Fruit fly (Drosophila melanogaster) whole organism: Measurements from ENCODE around the gene AOX2.

ENCODE experiments used
- CG8478 ChIP-seq: fragments of >200 bp; optimal IDR thresholded peaks from 2 replicates; lab custom pipeline; 2018; ENCODE audit warnings: inconsistent platforms
- Dll ChIP-seq: fragments of >200 bp; optimal IDR thresholded peaks from 2 replicates; lab custom pipeline; 2017
- EcR ChIP-seq, 2 experiments: fragments of >200 bp; optimal IDR thresholded peaks; 2 replicates each; lab custom pipeline; 2017; ENCODE audit warnings: missing biosample characterization in 2 of 2, missing genetic modification characterization in 2 of 2, missing genetic modification reagents in 2 of 2
- pan ChIP-seq: fragments of >200 bp; optimal IDR thresholded peaks from 2 replicates; lab custom pipeline; 2017
- psq ChIP-seq: fragments of >200 bp; optimal IDR thresholded peaks from 2 replicates; lab custom pipeline; 2017
- usp ChIP-seq: fragments of >200 bp; optimal IDR thresholded peaks from 2 replicates; lab custom pipeline; 2017; ENCODE audit warnings: missing biosample characterization, missing genetic modification characterization, mixed read lengths

Gene AOX2

DNA sequence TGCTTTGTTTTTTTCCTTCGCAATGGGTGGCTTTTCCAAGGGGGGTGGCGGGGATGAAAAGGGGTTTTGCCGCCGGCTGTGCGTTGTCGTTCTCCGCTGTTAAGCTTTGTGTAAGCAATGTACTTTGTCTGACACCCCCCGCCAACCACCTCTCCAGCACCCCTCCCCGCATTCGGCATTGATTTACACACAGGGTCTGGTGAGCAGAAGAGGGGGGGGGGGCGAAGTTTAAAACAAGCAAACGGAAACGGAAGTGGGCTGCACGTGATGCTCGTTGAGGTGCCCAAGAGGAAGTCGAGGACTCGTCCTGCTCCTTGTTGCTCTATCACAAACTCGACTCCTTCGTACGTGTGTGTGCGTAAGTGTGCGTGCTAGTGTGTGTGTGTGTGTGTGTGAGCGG is 25.1 kb downstream of the AOX2 start:
- TF ChIP-seq Dll (lab: Kevin White, UChicago): no peak

DNA sequence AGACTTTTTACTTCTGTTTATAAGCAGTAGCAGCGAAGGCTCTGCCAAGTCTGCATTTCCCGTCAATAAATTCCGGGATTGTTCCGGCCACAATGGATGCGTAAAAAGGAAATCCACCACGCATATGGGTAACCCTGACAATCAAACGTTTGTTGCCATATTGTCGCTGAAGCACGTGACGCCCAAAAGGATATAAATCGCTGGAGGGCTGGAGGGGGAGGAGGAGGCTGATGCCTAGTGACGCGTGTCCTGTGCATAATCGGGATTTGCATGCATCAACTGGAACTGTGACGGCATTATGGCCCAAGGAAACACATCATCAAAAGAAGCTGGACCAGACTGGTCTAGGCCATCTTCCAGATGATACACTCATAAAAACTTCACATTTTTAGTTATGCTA is 29.0 kb downstream of the AOX2 start:
- TF ChIP-seq usp (no peak), pan (lab: Kevin White, UChicago) (no peak), psq (no peak), EcR (GFP tag; optimal IDR thresholded peaks at IDR 0.05; lab: Kevin White, UChicago) (no peak), CG8478 (lab: Kevin White, UChicago) (no peak), Dll (lab: Kevin White, UChicago) (no peak)

DNA sequence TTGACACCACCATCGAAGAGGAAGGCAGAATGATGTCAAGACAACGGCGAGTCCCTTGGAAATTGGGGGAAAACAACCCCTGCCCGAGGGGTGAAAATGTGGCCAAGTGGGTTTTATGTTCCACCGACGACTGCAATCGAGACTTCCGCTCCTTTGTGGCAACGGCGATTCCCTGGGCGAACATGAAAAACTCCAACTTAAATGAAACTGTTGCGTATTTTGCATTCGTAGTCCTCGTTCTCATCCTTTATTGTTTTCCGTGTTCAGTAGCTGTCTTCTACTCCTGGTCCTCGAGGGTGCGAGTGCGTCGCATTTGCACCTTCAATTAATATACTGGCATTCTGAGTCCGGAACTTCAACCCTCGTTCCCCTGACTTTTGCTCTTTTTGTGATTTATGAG is 30.0 kb downstream of the AOX2 start:
- no peak for TF ChIP-seq EcR (GFP tag; optimal IDR thresholded peaks at IDR 0.05; lab: Kevin White, UChicago)
- no peak for TF ChIP-seq CG8478 (lab: Kevin White, UChicago)
- TF ChIP-seq pan (lab: Kevin White, UChicago): no peak
- TF ChIP-seq usp: no peak
- no peak for TF ChIP-seq psq
- TF ChIP-seq Dll (lab: Kevin White, UChicago): no peak

DNA sequence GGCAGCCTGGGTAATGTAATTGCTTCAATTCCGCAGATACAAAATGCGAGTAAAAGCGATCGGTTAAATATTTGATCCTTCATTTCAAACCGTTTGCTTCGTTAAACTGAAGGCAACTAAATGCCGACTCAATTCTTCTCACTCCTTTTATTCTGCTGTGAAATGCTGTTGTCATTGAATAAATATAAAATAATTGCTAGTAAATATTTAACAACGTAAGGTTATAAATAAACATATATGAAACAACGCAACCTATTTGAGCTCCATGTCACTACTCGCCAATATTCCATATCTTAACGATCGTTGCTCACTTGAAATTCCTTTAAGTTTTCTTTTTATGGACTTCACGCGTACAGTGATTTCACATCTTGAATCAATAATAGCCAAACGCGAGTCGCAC is 32.4 kb downstream of the AOX2 start, which contains the start of gene CG44013:
Gene CG44013 (minus strand): TSS at position 101 of the 400 bp plus-strand sequence.
- TF ChIP-seq Dll (lab: Kevin White, UChicago) (no peak), EcR (GFP tag; optimal IDR thresholded peaks at IDR 0.05; lab: Kevin White, UChicago) (no peak), psq (no peak), pan (lab: Kevin White, UChicago) (no peak), CG8478 (lab: Kevin White, UChicago) (no peak), usp (no peak)

DNA sequence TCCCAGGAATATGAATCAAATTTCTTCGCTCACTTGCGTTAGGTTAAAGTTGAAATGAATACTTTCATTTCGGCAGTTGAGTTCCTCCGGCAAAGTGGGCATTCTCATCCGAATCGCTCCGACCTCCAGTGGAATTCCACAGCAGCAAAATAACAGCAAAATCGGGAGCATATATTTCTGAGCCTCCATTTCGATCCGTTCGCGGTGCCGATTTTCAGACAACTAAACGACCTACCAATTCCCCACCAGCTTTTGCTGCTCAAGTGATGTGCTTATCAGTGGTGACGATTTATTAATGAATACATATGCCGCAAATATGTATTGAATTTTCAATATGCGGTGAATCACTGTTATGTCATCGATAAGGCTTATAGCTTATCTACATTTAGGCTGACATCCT is 33.6 kb downstream of the AOX2 start, which contains the start of gene CG44014:
Gene CG44014 (minus strand): TSS at position 256 of the 400 bp plus-strand sequence.
- TF ChIP-seq psq (no peak), usp (no peak), pan (lab: Kevin White, UChicago) (no peak), CG8478 (lab: Kevin White, UChicago) (no peak), Dll (lab: Kevin White, UChicago) (no peak), EcR (GFP tag; optimal IDR thresholded peaks at IDR 0.05; lab: Kevin White, UChicago) (no peak)

DNA sequence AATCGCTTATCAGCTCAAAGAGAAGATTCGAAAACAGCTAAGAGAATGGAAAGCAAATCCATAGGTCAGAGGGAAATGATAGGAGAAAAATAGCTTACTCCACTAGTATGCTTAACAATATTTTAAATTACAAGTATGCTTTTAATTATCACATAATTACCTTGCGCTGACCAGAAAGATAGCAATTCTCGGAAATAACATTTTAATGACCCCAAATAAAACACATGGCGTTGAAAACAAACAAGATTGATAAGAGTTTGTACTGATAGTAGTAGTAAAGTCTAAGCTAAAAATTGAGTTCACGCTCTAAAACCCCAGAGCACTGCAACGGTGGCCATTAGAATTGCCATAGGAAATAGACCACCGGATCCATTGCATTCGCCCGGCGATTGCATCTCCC is 34.5 kb downstream of the AOX2 start:
- TF ChIP-seq psq (no peak), usp (no peak), Dll (lab: Kevin White, UChicago) (no peak), pan (lab: Kevin White, UChicago) (no peak), CG8478 (lab: Kevin White, UChicago) (no peak), EcR (GFP tag; optimal IDR thresholded peaks at IDR 0.05; lab: Kevin White, UChicago) (no peak)

DNA sequence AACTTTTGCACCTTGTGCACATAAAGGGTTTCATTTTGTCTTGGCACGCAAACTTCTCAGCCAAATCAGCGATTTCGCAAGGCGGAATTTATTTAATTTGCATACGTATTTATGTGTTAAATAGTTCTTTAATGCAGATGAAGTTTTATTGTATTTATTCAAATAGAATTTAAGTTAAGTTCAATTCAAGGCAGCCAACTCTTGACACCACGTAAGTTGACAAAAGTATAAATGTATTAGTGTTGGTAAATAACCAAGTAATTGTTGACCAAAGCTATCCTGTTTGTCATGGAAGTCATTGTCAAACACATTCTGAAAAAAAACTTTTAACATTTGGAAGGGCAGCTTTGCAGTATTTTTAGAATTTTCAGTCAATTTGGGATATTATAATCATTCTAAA is 47.9 kb downstream of the AOX2 start, which contains the start of gene maca:
Gene maca (plus strand): TSS at position 301 of the 400 bp plus-strand sequence.
- no peak for TF ChIP-seq psq
- TF ChIP-seq Dll (lab: Kevin White, UChicago): no peak
- no peak for TF ChIP-seq EcR (GFP tag; optimal IDR thresholded peaks at IDR 0.05; lab: Kevin White, UChicago)
- TF ChIP-seq pan (lab: Kevin White, UChicago): no peak
- no peak for TF ChIP-seq CG8478 (lab: Kevin White, UChicago)
- no peak for TF ChIP-seq usp

DNA sequence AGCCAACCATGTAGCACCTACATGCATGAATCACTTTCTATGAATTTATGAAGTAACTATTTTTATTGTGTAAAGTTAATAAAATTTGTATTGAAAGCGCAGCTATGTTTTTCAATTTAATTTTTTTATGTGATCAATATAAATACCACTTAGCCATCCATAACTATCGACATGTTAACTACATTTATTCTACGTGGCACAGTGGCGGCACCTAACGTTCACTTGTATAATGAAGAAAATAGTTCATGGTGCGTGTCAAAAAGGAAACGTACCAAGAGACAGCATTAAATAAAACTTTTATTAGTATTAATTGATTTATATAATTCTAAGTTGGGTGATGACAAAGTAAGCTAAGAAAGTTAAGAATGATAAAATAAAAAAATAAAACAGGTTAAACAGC is 49.0 kb downstream of the AOX2 start:
- TF ChIP-seq usp (no peak), Dll (lab: Kevin White, UChicago) (no peak), EcR (GFP tag; optimal IDR thresholded peaks at IDR 0.05; lab: Kevin White, UChicago) (no peak), psq (no peak), pan (lab: Kevin White, UChicago) (no peak), CG8478 (lab: Kevin White, UChicago) (no peak)
